Worm (Caenorhabditis elegans) whole organism, L4/young adult: ENCODE data around the gene twk-33.

Experiments used
- W03F9.2 ChIP-seq: fragments of 150-350 bp; optimal IDR thresholded peaks from 2 replicates; lab custom pipeline; 2014; ENCODE audit warnings: missing biosample characterization, missing genetic modification characterization
- dao-5 ChIP-seq: sonication (generic microtip); optimal IDR thresholded peaks from 2 replicates; lab custom pipeline; 2016; ENCODE audit warnings: missing genotype, missing genetic modification characterization, moderate library complexity, missing compliant biosample characterization
- him-1 ChIP-seq: sonication (generic microtip); optimal IDR thresholded peaks from 2 replicates; lab custom pipeline; 2016; ENCODE audit warnings: missing genotype, missing genetic modification reagents, missing genetic modification characterization, missing compliant biosample characterization

twk-33 gene

DNA sequence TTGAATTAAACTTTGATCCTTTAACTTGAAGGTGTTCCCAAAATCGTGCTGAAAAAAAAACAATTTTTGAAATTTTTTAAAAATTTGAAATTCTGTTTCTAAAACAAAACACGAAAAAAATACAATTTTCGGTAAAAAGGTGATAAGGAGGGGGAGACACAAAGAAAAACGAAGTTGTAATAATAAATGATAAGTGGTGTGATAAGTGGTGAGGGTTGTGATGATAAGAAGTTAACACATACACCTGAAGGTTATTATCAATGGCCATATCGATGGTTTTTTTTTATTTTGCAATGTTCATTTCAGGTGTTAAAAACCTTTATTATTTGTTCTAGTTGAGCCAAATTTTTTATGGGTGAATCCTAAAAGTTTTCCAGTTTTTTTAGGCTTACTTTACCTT is at the start of gene twk-33:
TSS of gene twk-33 (minus strand) at position 48 of the 400 bp plus-strand sequence.
- TF ChIP-seq him-1 (tag; lab: Kevin White, UChicago) (no peak), W03F9.2 (no peak), dao-5 (tag; lab: Kevin White, UChicago) (no peak)

- TF ChIP-seq dao-5 (tag; lab: Kevin White, UChicago) = no peak
- no peak for TF ChIP-seq him-1 (tag; lab: Kevin White, UChicago)
- TF ChIP-seq W03F9.2 = no peak
Observed at ce11 chrV:17755592-17755991, 41.4 kb upstream of the twk-33 start, which contains the start of gene pgp-9. pgp-9 (plus strand) TSS chrV:17755892.

ce11 chrV:17754999-17755398 is 40.8 kb upstream of the twk-33 start:
- TF ChIP-seq him-1 (tag; lab: Kevin White, UChicago) = no peak
- TF ChIP-seq dao-5 (tag; lab: Kevin White, UChicago) = no peak
- TF ChIP-seq W03F9.2 = no peak

- TF ChIP-seq dao-5 (tag; lab: Kevin White, UChicago) (no peak), him-1 (tag; lab: Kevin White, UChicago) (no peak), W03F9.2 (no peak)
Observed at ce11 chrV:17752340-17752739, 38.2 kb upstream of the twk-33 start.

DNA sequence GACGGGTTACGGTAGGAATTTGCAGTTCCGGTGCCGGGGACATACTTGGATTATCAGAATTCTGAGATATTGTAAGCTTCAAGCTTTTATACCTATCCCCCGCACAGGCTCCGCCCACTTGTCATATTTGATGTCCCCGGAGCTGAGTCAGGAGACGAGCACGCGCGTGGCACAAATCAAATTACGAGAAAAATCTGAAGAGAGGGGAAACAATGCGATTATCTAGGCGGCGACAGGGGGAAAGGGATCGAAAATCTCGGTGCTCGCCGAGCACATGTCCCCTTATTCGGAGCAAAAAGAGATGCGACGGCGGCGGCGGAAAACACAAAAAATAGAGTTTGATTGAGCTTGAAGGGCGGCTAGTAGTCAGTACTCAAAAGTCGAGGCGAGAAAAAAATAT is 35.0 kb upstream of the twk-33 start, which contains the start of gene R12G8.1:
TSS of gene R12G8.1 (minus strand) at position 63 of the 400 bp plus-strand sequence.
- peak; percentile 8 for TF ChIP-seq him-1 (tag; lab: Kevin White, UChicago)
- TF ChIP-seq W03F9.2 = no peak

DNA sequence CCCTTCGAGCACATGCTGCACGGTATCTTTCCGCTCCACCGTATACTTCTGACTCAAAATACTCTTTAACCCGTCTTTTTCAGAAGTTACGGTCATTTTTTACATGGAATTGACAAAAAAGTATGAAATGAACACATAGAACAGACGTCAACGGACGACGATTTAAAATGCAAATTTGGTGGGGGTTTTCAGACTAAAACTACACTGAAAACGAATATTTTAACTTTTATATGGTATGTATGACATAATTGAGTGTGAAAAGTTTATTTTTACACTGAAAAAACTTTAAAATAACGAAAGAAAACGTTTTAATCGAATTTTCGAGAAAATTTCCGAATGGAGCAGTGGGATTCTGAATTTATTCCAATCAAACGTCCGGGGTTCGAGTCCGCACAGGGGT is 32.8 kb upstream of the twk-33 start, which contains the start of gene twk-36:
TSS of gene twk-36 (minus strand) at position 101 of the 400 bp plus-strand sequence.
- TF ChIP-seq W03F9.2 = no peak
- no peak for TF ChIP-seq him-1 (tag; lab: Kevin White, UChicago)
- TF ChIP-seq dao-5 (tag; lab: Kevin White, UChicago) = no peak

DNA sequence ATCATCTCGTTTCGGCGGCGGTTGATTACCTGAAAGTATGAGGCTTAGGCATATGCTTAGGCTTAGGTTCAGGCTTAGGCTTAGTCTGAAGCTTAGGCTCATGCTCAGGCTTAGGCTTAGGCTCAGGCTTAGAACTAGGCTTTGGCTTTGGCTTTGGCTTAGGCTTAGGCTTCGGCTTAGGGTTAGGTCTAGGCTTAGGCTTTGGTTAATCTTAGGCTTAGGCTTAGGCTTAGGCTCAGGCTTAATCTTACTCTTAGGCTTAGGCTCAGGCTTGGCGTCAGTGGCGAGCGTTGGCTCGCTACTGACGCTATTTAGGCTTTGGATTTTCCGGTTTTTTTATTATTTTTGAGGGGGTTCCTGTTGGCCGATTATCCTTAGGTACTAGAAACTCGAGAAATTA is 29.6 kb upstream of the twk-33 start:
- TF ChIP-seq him-1 (tag; lab: Kevin White, UChicago) (no peak), W03F9.2 (no peak), dao-5 (tag; lab: Kevin White, UChicago) (no peak)

DNA sequence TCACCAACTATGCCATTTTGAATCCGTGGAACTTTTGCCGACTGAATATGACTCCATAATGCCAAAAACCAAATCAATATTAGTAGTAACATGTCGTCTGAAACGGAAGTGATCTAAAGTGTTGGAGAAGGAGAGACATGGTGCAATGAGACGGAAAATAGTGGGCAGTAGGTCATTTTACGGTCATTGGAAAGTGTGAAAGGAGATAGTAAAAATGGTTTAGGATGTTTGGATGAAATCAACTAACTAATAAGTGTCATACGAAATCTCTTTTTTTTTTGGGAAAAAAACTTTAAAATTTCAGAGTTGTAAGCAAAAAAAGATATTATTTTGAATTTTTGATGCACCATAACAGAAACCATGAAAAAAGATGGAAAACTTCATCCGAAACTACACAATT is 25.6 kb upstream of the twk-33 start, which contains the start of gene cutl-4:
TSS of gene cutl-4 (minus strand) at position 101 of the 400 bp plus-strand sequence.
- TF ChIP-seq dao-5 (tag; lab: Kevin White, UChicago) (no peak), him-1 (tag; lab: Kevin White, UChicago) (no peak), W03F9.2 (no peak)

ce11 chrV:17732516-17732915 is 18.3 kb upstream of the twk-33 start, which contains the start of gene twk-42:
twk-42 (minus strand) TSS chrV:17732616.
- TF ChIP-seq him-1 (tag; lab: Kevin White, UChicago) = no peak
- no peak for TF ChIP-seq W03F9.2
- no peak for TF ChIP-seq dao-5 (tag; lab: Kevin White, UChicago)

ce11 chrV:17728757-17729156 is 14.6 kb upstream of the twk-33 start:
- TF ChIP-seq him-1 (tag; lab: Kevin White, UChicago) (no peak), W03F9.2 (no peak), dao-5 (tag; lab: Kevin White, UChicago) (no peak)

ce11 chrV:17728336-17728735 is 14.2 kb upstream of the twk-33 start:
- TF ChIP-seq W03F9.2 (no peak), him-1 (tag; lab: Kevin White, UChicago) (no peak), dao-5 (tag; lab: Kevin White, UChicago) (no peak)

- no peak for TF ChIP-seq dao-5 (tag; lab: Kevin White, UChicago)
- no peak for TF ChIP-seq him-1 (tag; lab: Kevin White, UChicago)
- TF ChIP-seq W03F9.2 = no peak
Observed at ce11 chrV:17724704-17725103, 10.5 kb upstream of the twk-33 start, which contains the start of gene fat-5. fat-5 (plus strand) TSS chrV:17725004.

- TF ChIP-seq dao-5 (tag; lab: Kevin White, UChicago) = no peak
- TF ChIP-seq W03F9.2 = no peak
- no peak for TF ChIP-seq him-1 (tag; lab: Kevin White, UChicago)
Observed at ce11 chrV:17723142-17723781, 9.1 kb upstream of the twk-33 start.

DNA sequence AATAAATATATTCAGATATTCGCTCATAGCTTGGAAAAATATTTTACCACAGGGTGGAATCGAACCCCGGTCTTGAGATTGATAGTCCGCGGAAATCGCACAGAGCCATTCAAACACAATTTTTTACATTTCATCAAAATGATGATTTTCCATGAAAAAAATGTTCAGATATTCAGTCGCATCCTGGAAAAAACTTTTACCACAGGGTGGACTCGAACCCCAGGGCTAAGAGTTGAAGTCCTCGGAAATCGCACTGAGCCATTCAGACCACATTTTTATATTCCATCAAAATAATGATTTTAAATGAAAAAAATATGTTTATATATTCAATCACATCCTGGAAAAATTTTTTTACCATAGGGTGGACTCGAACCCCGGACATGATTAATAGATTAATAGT is 8.4 kb upstream of the twk-33 start:
- no peak for TF ChIP-seq W03F9.2

DNA sequence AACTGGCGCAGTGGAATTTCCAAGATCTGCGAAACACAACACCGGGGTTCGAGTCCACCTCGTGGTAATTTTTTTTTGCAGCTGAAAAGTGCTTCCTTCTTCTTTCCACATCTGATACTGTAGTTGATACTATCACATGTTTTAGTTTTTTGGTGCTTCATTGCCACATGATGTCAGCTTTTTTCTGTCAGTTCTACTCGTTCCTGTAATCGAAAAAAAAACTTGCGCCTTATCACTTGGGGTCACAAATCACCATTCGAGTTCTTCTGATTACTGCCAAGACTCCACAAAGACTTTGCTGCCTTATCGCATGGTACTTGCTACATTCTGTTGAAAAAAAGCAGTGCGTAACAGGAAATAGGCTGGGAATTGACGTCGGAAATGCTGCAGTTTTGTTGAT is 7.5 kb upstream of the twk-33 start:
- TF ChIP-seq dao-5 (tag; lab: Kevin White, UChicago) (no peak), W03F9.2 (no peak), him-1 (tag; lab: Kevin White, UChicago) (no peak)
